Fruit fly (Drosophila melanogaster) whole organism, embryonic: ENCODE data around the gene CG34296.

Experiments
- Atf3 ChIP-seq: fragments of 200-800 bp; sonication (Bioruptor generic); optimal IDR thresholded peaks from 3 replicates; lab custom pipeline; 2016; ENCODE audit warnings: missing biosample characterization, missing genetic modification characterization
- Atf6 ChIP-seq: fragments of 200-800 bp; sonication (Bioruptor generic); IDR thresholded peaks from 2 replicates; pipeline ENCODE4 v1.3.6; 2022; ENCODE audit warnings: missing biosample characterization, missing genetic modification characterization
- B-H2 ChIP-seq: fragments of 200-800 bp; sonication (Bioruptor generic); optimal IDR thresholded peaks from 2 replicates; lab custom pipeline; 2018; ENCODE audit warnings: missing biosample characterization, mild to moderate bottlenecking, missing genetic modification characterization
- CG11093 ChIP-seq: fragments of 200-800 bp; sonication (Bioruptor generic); IDR thresholded peaks from 3 replicates; pipeline ENCODE4 v1.3.6; 2022; ENCODE audit warnings: missing biosample characterization, missing genetic modification characterization
- CG12104 ChIP-seq: fragments of 200-800 bp; sonication (Bioruptor generic); optimal IDR thresholded peaks from 3 replicates; lab custom pipeline; 2016; ENCODE audit warnings: missing biosample characterization, missing genetic modification characterization
- CG1233 ChIP-seq: fragments of 200-800 bp; sonication (Bioruptor generic); optimal IDR thresholded peaks from 4 replicates; lab custom pipeline; 2018; ENCODE audit warnings: missing biosample characterization, mild to moderate bottlenecking, missing genetic modification characterization
- CG15011 ChIP-seq: fragments of 200-800 bp; sonication (Bioruptor generic); optimal IDR thresholded peaks from 3 replicates; lab custom pipeline; 2018; ENCODE audit warnings: missing biosample characterization, mild to moderate bottlenecking, missing genetic modification characterization
- CG15269 ChIP-seq: fragments of 200-800 bp; sonication (Bioruptor generic); optimal IDR thresholded peaks from 2 replicates; lab custom pipeline; 2018; ENCODE audit warnings: missing biosample characterization, mild to moderate bottlenecking, missing genetic modification characterization, moderate library complexity
- CG1529 ChIP-seq: fragments of 200-800 bp; sonication (Bioruptor generic); optimal IDR thresholded peaks from 3 replicates; lab custom pipeline; 2018; ENCODE audit warnings: missing biosample characterization, missing genetic modification characterization
- CG1603 ChIP-seq: fragments of 200-800 bp; sonication (Bioruptor generic); optimal IDR thresholded peaks from 2 replicates; lab custom pipeline; 2019; ENCODE audit warnings: missing biosample characterization, mild to moderate bottlenecking, missing genetic modification characterization, moderate library complexity
- CG18476 ChIP-seq: fragments of 200-800 bp; sonication (Bioruptor generic); optimal IDR thresholded peaks from 2 replicates; lab custom pipeline; 2016; ENCODE audit warnings: missing biosample characterization, mild to moderate bottlenecking, missing genetic modification characterization
- CG3281 ChIP-seq: fragments of 200-800 bp; sonication (Bioruptor generic); optimal IDR thresholded peaks from 3 replicates; lab custom pipeline; 2017; ENCODE audit warnings: missing biosample characterization, mild to moderate bottlenecking, missing genetic modification characterization
- CG34376 ChIP-seq: fragments of 200-800 bp; sonication (Bioruptor generic); optimal IDR thresholded peaks from 2 replicates; lab custom pipeline; 2018; ENCODE audit warnings: missing biosample characterization, mild to moderate bottlenecking, missing genetic modification characterization
- CG3995 ChIP-seq: fragments of 200-800 bp; sonication (Bioruptor generic); optimal IDR thresholded peaks from 3 replicates; lab custom pipeline; 2016; ENCODE audit warnings: missing biosample characterization, missing genetic modification characterization
- CG4617 ChIP-seq: fragments of 200-800 bp; sonication (Bioruptor generic); optimal IDR thresholded peaks from 3 replicates; lab custom pipeline; 2016; ENCODE audit warnings: missing biosample characterization, missing genetic modification characterization, borderline replicate concordance
- Dbx ChIP-seq: fragments of 200-800 bp; sonication (Bioruptor generic); IDR thresholded peaks from 3 replicates; pipeline ENCODE4 v1.3.6; 2022; ENCODE audit warnings: missing biosample characterization, missing genetic modification characterization
- HLH3B ChIP-seq: fragments of 200-800 bp; sonication (Bioruptor generic); IDR thresholded peaks from 2 replicates; pipeline ENCODE4 v1.3.6; 2022; ENCODE audit warnings: missing biosample characterization, missing genetic modification characterization
- Hmx ChIP-seq: fragments of 200-800 bp; sonication (Bioruptor generic); optimal IDR thresholded peaks from 2 replicates; lab custom pipeline; 2016; ENCODE audit warnings: missing biosample characterization, missing genetic modification characterization
- Hr78 ChIP-seq, 2 experiments: fragments of 200-800 bp in 1 of 2; fragments of >200 bp in 1 of 2; sonication (Bioruptor generic) in 1 of 2; optimal IDR thresholded peaks; 2 replicates each; lab custom pipeline; 2017 to 2019; ENCODE audit warnings: missing biosample characterization in 2 of 2, missing genetic modification characterization in 2 of 2, mild to moderate bottlenecking in 1 of 2, moderate library complexity in 1 of 2
- Mad ChIP-seq: fragments of 200-800 bp; sonication (Bioruptor generic); optimal IDR thresholded peaks from 2 replicates; lab custom pipeline; 2016; ENCODE audit warnings: missing biosample characterization, missing genetic modification characterization
- Max ChIP-seq: fragments of 200-800 bp; sonication (Bioruptor generic); optimal IDR thresholded peaks from 2 replicates; lab custom pipeline; 2016; ENCODE audit warnings: missing biosample characterization, mild to moderate bottlenecking, missing genetic modification characterization
- Mes4 ChIP-seq: fragments of 200-800 bp; sonication (Bioruptor generic); optimal IDR thresholded peaks from 2 replicates; lab custom pipeline; 2016; ENCODE audit warnings: missing biosample characterization, missing genetic modification characterization
- Nf-YA ChIP-seq: fragments of 200-800 bp; sonication (Bioruptor generic); IDR thresholded peaks from 2 replicates; pipeline ENCODE4 v1.3.6; 2022; ENCODE audit warnings: missing biosample characterization, missing genetic modification characterization
- Poxn ChIP-seq: fragments of 200-800 bp; sonication (Bioruptor generic); IDR thresholded peaks from 2 replicates; pipeline ENCODE4 v1.3.6; 2022; ENCODE audit warnings: missing biosample characterization, missing genetic modification characterization
- Sin3A ChIP-seq: fragments of >200 bp; optimal IDR thresholded peaks from 2 replicates; lab custom pipeline; 2018
- Stat92E ChIP-seq, 3 experiments: fragments of >200 bp in 2 of 3; fragments of 200-800 bp in 1 of 3; sonication (Bioruptor generic) in 1 of 3; optimal IDR thresholded peaks; 2 replicates each; lab custom pipeline; 2017 to 2019; ENCODE audit warnings: missing biosample characterization in 3 of 3, missing genetic modification characterization in 3 of 3, mild to moderate bottlenecking in 1 of 3, moderate library complexity in 1 of 3
- YL-1 ChIP-seq: fragments of 200-800 bp; sonication (Bioruptor generic); optimal IDR thresholded peaks from 3 replicates; lab custom pipeline; 2017; ENCODE audit warnings: missing biosample characterization, mild to moderate bottlenecking, missing genetic modification characterization
- abd-A ChIP-seq: fragments of 200-800 bp; sonication (Bioruptor generic); optimal IDR thresholded peaks from 3 replicates; lab custom pipeline; 2019; ENCODE audit warnings: missing biosample characterization, mild to moderate bottlenecking, missing genetic modification characterization, moderate library complexity
- bsh ChIP-seq, 2 experiments: fragments of 200-800 bp; sonication (Bioruptor generic); optimal IDR thresholded peaks; 2 replicates each; lab custom pipeline; 2017 to 2018; ENCODE audit warnings: mild to moderate bottlenecking in 2 of 2, missing biosample characterization in 2 of 2, missing genetic modification characterization in 2 of 2, moderate library complexity in 1 of 2
- chinmo ChIP-seq: fragments of 200-800 bp; sonication (Bioruptor generic); IDR thresholded peaks from 4 replicates; pipeline ENCODE4 v1.3.6; 2022; ENCODE audit warnings: missing biosample characterization, missing genetic modification characterization; ENCODE audit not compliant: partially characterized antibody
- dm ChIP-seq: fragments of 200-800 bp; sonication (Bioruptor generic); optimal IDR thresholded peaks from 3 replicates; lab custom pipeline; 2016; ENCODE audit warnings: missing biosample characterization, missing genetic modification characterization
- gro ChIP-seq: fragments of 200-800 bp; sonication (Bioruptor generic); optimal IDR thresholded peaks from 2 replicates; lab custom pipeline; 2016; ENCODE audit warnings: missing biosample characterization, missing genetic modification characterization
- gsb ChIP-seq: fragments of 200-800 bp; sonication (Bioruptor generic); IDR thresholded peaks from 2 replicates; pipeline ENCODE4 v1.3.6; 2022; ENCODE audit warnings: missing biosample characterization, missing genetic modification characterization
- ind ChIP-seq: fragments of 200-800 bp; sonication (Bioruptor generic); optimal IDR thresholded peaks from 3 replicates; lab custom pipeline; 2016; ENCODE audit warnings: missing biosample characterization, missing genetic modification characterization
- kah ChIP-seq: fragments of 200-800 bp; sonication (Bioruptor generic); optimal IDR thresholded peaks from 2 replicates; lab custom pipeline; 2018; ENCODE audit warnings: missing biosample characterization, mild to moderate bottlenecking, missing genetic modification characterization
- lbe ChIP-seq: fragments of 200-800 bp; sonication (Bioruptor generic); optimal IDR thresholded peaks from 2 replicates; lab custom pipeline; 2016; ENCODE audit warnings: missing biosample characterization, mild to moderate bottlenecking, missing genetic modification characterization
- mam ChIP-seq: fragments of 200-800 bp; sonication (Bioruptor generic); optimal IDR thresholded peaks from 3 replicates; lab custom pipeline; 2016; ENCODE audit warnings: missing biosample characterization, missing genetic modification characterization
- psq ChIP-seq: fragments of 200-800 bp; sonication (Bioruptor generic); optimal IDR thresholded peaks from 2 replicates; lab custom pipeline; 2017; ENCODE audit warnings: missing biosample characterization, missing genetic modification characterization
- sd ChIP-seq: fragments of 200-800 bp; sonication (Bioruptor generic); optimal IDR thresholded peaks from 3 replicates; lab custom pipeline; 2018; ENCODE audit warnings: missing biosample characterization, mild to moderate bottlenecking, missing genetic modification characterization, moderate library complexity
- slou ChIP-seq: fragments of 200-800 bp; sonication (Bioruptor generic); optimal IDR thresholded peaks from 3 replicates; lab custom pipeline; 2016; ENCODE audit warnings: missing biosample characterization, missing genetic modification characterization
- sr ChIP-seq: fragments of 200-800 bp; sonication (Bioruptor generic); IDR thresholded peaks from 3 replicates; pipeline ENCODE4 v1.3.6; 2022; ENCODE audit warnings: missing biosample characterization, missing genetic modification characterization
- ssp ChIP-seq: fragments of 200-800 bp; sonication (Bioruptor generic); IDR thresholded peaks from 2 replicates; pipeline ENCODE4 v1.3.6; 2022; ENCODE audit warnings: missing biosample characterization, missing genetic modification characterization
- stwl ChIP-seq: fragments of 200-800 bp; sonication (Bioruptor generic); optimal IDR thresholded peaks from 3 replicates; lab custom pipeline; 2018; ENCODE audit warnings: missing biosample characterization, mild to moderate bottlenecking, missing genetic modification characterization, moderate library complexity
- unc-4 ChIP-seq: fragments of 200-800 bp; sonication (Bioruptor generic); IDR thresholded peaks from 2 replicates; pipeline ENCODE4 v1.3.6; 2022; ENCODE audit warnings: missing biosample characterization, missing genetic modification characterization; ENCODE audit not compliant: partially characterized antibody
- zfh1 ChIP-seq: fragments of 200-800 bp; sonication (Bioruptor generic); IDR thresholded peaks from 3 replicates; pipeline ENCODE4 v1.3.6; 2022; ENCODE audit warnings: missing biosample characterization, missing genetic modification characterization

The CG34296 gene

dm6 chr3R:29723048-29723656 lies 814 bp downstream of the CG34296 start, which contains the start of gene Pcd (continued):
- TF ChIP-seq ind (GFP tag; lab: Kevin White, UChicago) (no peak), Poxn (no peak), CG1603 (tag; lab: Kevin White, UChicago) (peak; percentile 30), CG4617 (GFP tag; lab: Kevin White, UChicago) (peak; percentile 5), slou (GFP tag; lab: Kevin White, UChicago) (no peak), ssp (GFP tag; lab: Robert Waterston, UW) (no peak), Mad (GFP tag; lab: Kevin White, UChicago) (no peak), HLH3B (no peak), sd (tag; lab: Kevin White, UChicago) (peak; percentile 98), chinmo (GFP tag; lab: Robert Waterston, UW) (peak; percentile 96), CG15011 (GFP tag; lab: Kevin White, UChicago) (no peak), gro (GFP tag; lab: Kevin White, UChicago) (peak; percentile 9), lbe (GFP tag; lab: Kevin White, UChicago) (no peak), CG12104 (no peak), Atf3 (GFP tag; lab: Kevin White, UChicago) (no peak), YL-1 (GFP tag; lab: Kevin White, UChicago) (peak; percentile 9), kah (GFP tag; lab: Kevin White, UChicago) (no peak), Stat92E (GFP tag; optimal IDR thresholded peaks at IDR 0.05; lab: Kevin White, UChicago) (peak in 1 of 3 experiments; percentile 53), psq (GFP tag; lab: Kevin White, UChicago) (no peak), Max (GFP tag; lab: Kevin White, UChicago) (no peak), Sin3A (lab: Kevin White, UChicago) (peak; percentile 7), unc-4 (GFP tag; lab: Robert Waterston, UW) (peak; percentile 41; the same call in 1 of the 2 replicates), Dbx (0 out of 3 replicates have a peak, but pooled peaks have one; percentile 39), Mes4 (GFP tag; lab: Kevin White, UChicago) (no peak), CG3995 (GFP tag; lab: Kevin White, UChicago) (peak; percentile 14), B-H2 (GFP tag; lab: Kevin White, UChicago) (peak; percentile 51), sr (GFP tag; lab: Robert Waterston, UW) (no peak), Atf6 (GFP tag; lab: Robert Waterston, UW) (no peak), Nf-YA (GFP tag; lab: Robert Waterston, UW) (no peak), gsb (no peak), zfh1 (0 out of 3 replicates have a peak, but pooled peaks have one; percentile 9), stwl (peak; percentile 71), Hmx (GFP tag; lab: Kevin White, UChicago) (no peak), CG15269 (tag; lab: Kevin White, UChicago) (no peak), Hr78 (GFP tag; optimal IDR thresholded peaks at IDR 0.05; lab: Kevin White, UChicago) (no peak), CG1529 (GFP tag; lab: Kevin White, UChicago) (no peak), abd-A (tag; lab: Kevin White, UChicago) (peak; percentile 48), mam (GFP tag; lab: Kevin White, UChicago) (no peak), CG18476 (GFP tag; lab: Kevin White, UChicago) (no peak), CG1233 (no peak), bsh (GFP tag; optimal IDR thresholded peaks at IDR 0.05; lab: Kevin White, UChicago) (peak in 1 of 2 experiments; percentile 24), CG3281 (GFP tag; lab: Kevin White, UChicago) (no peak), dm (GFP tag; lab: Kevin White, UChicago) (no peak), CG34376 (peak; percentile 43), CG11093 (GFP tag; lab: Robert Waterston, UW) (no peak)
